Fruit fly (Drosophila melanogaster) whole organism, prepupa: ENCODE data around the gene CG10031.

Experiments
- Blimp-1 ChIP-seq: fragments of 200-800 bp; sonication (Bioruptor generic); optimal IDR thresholded peaks from 3 replicates; lab custom pipeline; 2017; ENCODE audit warnings: missing biosample characterization, missing genetic modification characterization, mild to moderate bottlenecking, moderate library complexity, missing genetic modification reagents
- svp ChIP-seq: fragments of 200-800 bp; sonication (Bioruptor generic); peaks from one replicate; lab custom pipeline; 2016; ENCODE audit warnings: missing biosample characterization, missing genetic modification characterization

DNA sequence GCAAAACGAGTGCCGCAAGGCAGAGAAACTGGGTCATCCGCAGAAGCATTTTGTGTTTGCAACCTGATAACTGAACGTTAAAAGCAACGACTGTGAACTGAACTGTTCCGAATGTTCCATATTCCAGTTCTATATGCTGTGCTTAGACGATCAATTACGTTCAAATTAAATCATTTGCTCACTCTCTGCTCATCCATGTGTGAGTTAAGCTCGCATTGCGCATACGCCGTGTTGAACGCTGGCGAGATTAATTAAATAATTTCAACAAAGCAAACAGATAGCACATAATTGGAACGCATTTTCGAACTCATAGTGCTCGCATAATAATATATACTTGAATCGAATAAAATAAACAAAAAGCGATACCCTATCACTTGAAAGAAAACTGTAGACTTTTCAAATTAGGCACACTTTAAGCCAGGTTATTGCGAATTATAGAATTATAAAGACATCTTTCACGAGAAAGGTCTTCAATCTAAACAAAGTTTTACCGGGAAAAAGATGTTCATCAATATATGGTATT lies at the start of gene CG10031, which contains the start of gene CG42464:
- TF ChIP-seq Blimp-1 (GFP tag; lab: Kevin White, UChicago) (no peak), svp (no peak)
